Fruit fly (Drosophila melanogaster) whole organism, embryonic: Measurements from ENCODE around the gene lqfR.

ENCODE experiments used
- ATbp ChIP-seq: fragments of 200-800 bp; sonication (Bioruptor generic); optimal IDR thresholded peaks from 2 replicates; lab custom pipeline; 2017; ENCODE audit warnings: missing biosample characterization, mild to moderate bottlenecking, missing genetic modification characterization, missing genetic modification reagents
- Awh ChIP-seq: fragments of 200-800 bp; sonication (Bioruptor generic); IDR thresholded peaks from 2 replicates; pipeline ENCODE4, ENCODE4 v1.3.6; 2022; ENCODE audit warnings: missing biosample characterization, missing genetic modification characterization
- CG10366 ChIP-seq: fragments of 200-800 bp; sonication (Bioruptor generic); IDR thresholded peaks from 2 replicates; pipeline ENCODE4 v1.3.6; 2022; ENCODE audit warnings: missing biosample characterization, missing genetic modification characterization
- CG11398 ChIP-seq: fragments of 200-800 bp; sonication (Bioruptor generic); optimal IDR thresholded peaks from 2 replicates; lab custom pipeline; 2016; ENCODE audit warnings: missing biosample characterization, missing genetic modification characterization
- CG12659 ChIP-seq: fragments of 200-800 bp; sonication (Bioruptor generic); optimal IDR thresholded peaks from 3 replicates; lab custom pipeline; 2017; ENCODE audit warnings: mild to moderate bottlenecking, missing biosample characterization, missing genetic modification reagents, missing genetic modification characterization
- CG12769 ChIP-seq: fragments of 200-800 bp; sonication (Bioruptor generic); optimal IDR thresholded peaks from 2 replicates; lab custom pipeline; 2019; ENCODE audit warnings: missing biosample characterization, mild to moderate bottlenecking, missing genetic modification characterization, moderate library complexity
- CG16863 ChIP-seq: fragments of 200-800 bp; sonication (Bioruptor generic); optimal IDR thresholded peaks from 3 replicates; lab custom pipeline; 2016; ENCODE audit warnings: missing biosample characterization, missing genetic modification characterization
- CG3407 ChIP-seq: fragments of 200-800 bp; sonication (Bioruptor generic); optimal IDR thresholded peaks from 2 replicates; lab custom pipeline; 2018; ENCODE audit warnings: missing biosample characterization, mild to moderate bottlenecking, missing genetic modification characterization
- CG6854 ChIP-seq: fragments of 200-800 bp; sonication (Bioruptor generic); optimal IDR thresholded peaks from 3 replicates; lab custom pipeline; 2017; ENCODE audit warnings: missing biosample characterization, mild to moderate bottlenecking, missing genetic modification characterization
- CG7786 ChIP-seq: fragments of 200-800 bp; sonication (Bioruptor generic); optimal IDR thresholded peaks from 2 replicates; lab custom pipeline; 2016; ENCODE audit warnings: missing biosample characterization, missing genetic modification characterization
- CG7963 ChIP-seq: fragments of 200-800 bp; sonication (Bioruptor generic); IDR thresholded peaks from 3 replicates; pipeline ENCODE4 v1.3.6; 2022; ENCODE audit warnings: missing biosample characterization, missing genetic modification characterization; ENCODE audit not compliant: partially characterized antibody
- CG8765 ChIP-seq: fragments of 200-800 bp; sonication (Bioruptor generic); IDR thresholded peaks from 2 replicates; pipeline ENCODE4 v1.3.6; 2022; ENCODE audit warnings: missing biosample characterization, missing genetic modification characterization
- CG8944 ChIP-seq: fragments of 200-800 bp; sonication (Bioruptor generic); optimal IDR thresholded peaks from 3 replicates; lab custom pipeline; 2016; ENCODE audit warnings: missing biosample characterization, missing genetic modification characterization
- CG9817 ChIP-seq: fragments of 200-800 bp; sonication (Bioruptor generic); optimal IDR thresholded peaks from 2 replicates; lab custom pipeline; 2018; ENCODE audit warnings: missing biosample characterization, mild to moderate bottlenecking, missing genetic modification characterization, moderate library complexity
- Drgx ChIP-seq: fragments of 200-800 bp; sonication (Bioruptor generic); IDR thresholded peaks from 2 replicates; pipeline ENCODE4 v1.3.6; 2022; ENCODE audit warnings: missing biosample characterization, missing genetic modification characterization
- Elba2 ChIP-seq: fragments of 200-800 bp; sonication (Bioruptor generic); optimal IDR thresholded peaks from 3 replicates; lab custom pipeline; 2016; ENCODE audit warnings: missing biosample characterization, missing genetic modification characterization
- Fer2 ChIP-seq: fragments of 200-800 bp; sonication (Bioruptor generic); optimal IDR thresholded peaks from 2 replicates; lab custom pipeline; 2018; ENCODE audit warnings: missing biosample characterization, mild to moderate bottlenecking, missing genetic modification characterization, moderate library complexity
- Gsc ChIP-seq: fragments of 200-800 bp; sonication (Bioruptor generic); IDR thresholded peaks from 2 replicates; pipeline ENCODE4 v1.3.6; 2022; ENCODE audit warnings: missing biosample characterization, missing genetic modification characterization
- HmgD ChIP-seq: fragments of 200-800 bp; sonication (Bioruptor generic); optimal IDR thresholded peaks from 3 replicates; lab custom pipeline; 2016; ENCODE audit warnings: missing biosample characterization, missing genetic modification characterization
- Jarid2 ChIP-seq: fragments of 200-800 bp; sonication (Bioruptor generic); optimal IDR thresholded peaks from 3 replicates; lab custom pipeline; 2017; ENCODE audit warnings: mild to moderate bottlenecking, missing biosample characterization, missing genetic modification reagents, missing genetic modification characterization
- Kr ChIP-seq: fragments of 200-800 bp; sonication (Bioruptor generic); optimal IDR thresholded peaks from 2 replicates; lab custom pipeline; 2017; ENCODE audit warnings: missing biosample characterization, mild to moderate bottlenecking, missing genetic modification characterization
- Max ChIP-seq: fragments of 200-800 bp; sonication (Bioruptor generic); optimal IDR thresholded peaks from 2 replicates; lab custom pipeline; 2016; ENCODE audit warnings: missing biosample characterization, mild to moderate bottlenecking, missing genetic modification characterization
- NFAT ChIP-seq: fragments of 200-800 bp; sonication (Bioruptor generic); IDR thresholded peaks from 2 replicates; pipeline ENCODE4 v1.3.6; 2022; ENCODE audit warnings: missing biosample characterization, missing genetic modification characterization
- Neu2 ChIP-seq: fragments of 200-800 bp; sonication (Bioruptor generic); optimal IDR thresholded peaks from 3 replicates; lab custom pipeline; 2016; ENCODE audit warnings: missing biosample characterization, missing genetic modification characterization, borderline replicate concordance
- Sox102F ChIP-seq: fragments of 200-800 bp; sonication (Bioruptor generic); optimal IDR thresholded peaks from 2 replicates; lab custom pipeline; 2018; ENCODE audit warnings: missing biosample characterization, mild to moderate bottlenecking, missing genetic modification characterization, moderate library complexity
- Ssrp ChIP-seq: fragments of 200-800 bp; sonication (Bioruptor generic); optimal IDR thresholded peaks from 2 replicates; lab custom pipeline; 2018; ENCODE audit warnings: missing biosample characterization, mild to moderate bottlenecking, missing genetic modification characterization, moderate library complexity
- Taf1 ChIP-seq: fragments of 200-800 bp; sonication (Bioruptor generic); IDR thresholded peaks from 2 replicates; pipeline ENCODE4 v1.3.6; 2022; ENCODE audit warnings: missing biosample characterization, missing genetic modification characterization
- Usf ChIP-seq: fragments of 200-800 bp; sonication (Bioruptor generic); optimal IDR thresholded peaks from 2 replicates; lab custom pipeline; 2017; ENCODE audit warnings: missing genotype, missing biosample characterization, missing genetic modification characterization
- YL-1 ChIP-seq: fragments of 200-800 bp; sonication (Bioruptor generic); optimal IDR thresholded peaks from 3 replicates; lab custom pipeline; 2017; ENCODE audit warnings: missing biosample characterization, mild to moderate bottlenecking, missing genetic modification characterization
- ap ChIP-seq: fragments of 200-800 bp; sonication (Bioruptor generic); IDR thresholded peaks from 2 replicates; pipeline ENCODE4 v1.3.6; 2022; ENCODE audit warnings: missing biosample characterization, missing genetic modification characterization
- bcd ChIP-seq: fragments of 200-800 bp; sonication (Bioruptor generic); optimal IDR thresholded peaks from 2 replicates; lab custom pipeline; 2017; ENCODE audit warnings: missing biosample characterization, mild to moderate bottlenecking, missing genetic modification characterization
- dm ChIP-seq: fragments of 200-800 bp; sonication (Bioruptor generic); optimal IDR thresholded peaks from 3 replicates; lab custom pipeline; 2016; ENCODE audit warnings: missing biosample characterization, missing genetic modification characterization
- emc ChIP-seq: fragments of 200-800 bp; sonication (Bioruptor generic); optimal IDR thresholded peaks from 2 replicates; lab custom pipeline; 2016; ENCODE audit warnings: missing biosample characterization, missing genetic modification characterization
- ems ChIP-seq: fragments of 200-800 bp; sonication (Bioruptor generic); optimal IDR thresholded peaks from 3 replicates; lab custom pipeline; 2016; ENCODE audit warnings: missing biosample characterization, missing genetic modification characterization
- esg ChIP-seq: fragments of 200-800 bp; sonication (Bioruptor generic); conservative IDR thresholded peaks from 2 replicates; pipeline ENCODE4 v1.3.6; 2022; ENCODE audit warnings: missing biosample characterization, missing genetic modification characterization
- exex ChIP-seq: fragments of 200-800 bp; sonication (Bioruptor generic); optimal IDR thresholded peaks from 4 replicates; lab custom pipeline; 2018; ENCODE audit warnings: missing biosample characterization, mild to moderate bottlenecking, missing genetic modification characterization, moderate library complexity
- gce ChIP-seq: fragments of 200-800 bp; sonication (Bioruptor generic); IDR thresholded peaks from 3 replicates; pipeline ENCODE4 v1.3.6; 2022; ENCODE audit warnings: missing biosample characterization, missing genetic modification characterization
- her ChIP-seq: fragments of 200-800 bp; sonication (Bioruptor generic); optimal IDR thresholded peaks from 2 replicates; lab custom pipeline; 2016; ENCODE audit warnings: missing biosample characterization, missing genetic modification characterization
- hth ChIP-seq: fragments of >200 bp; optimal IDR thresholded peaks from 2 replicates; lab custom pipeline; 2017; ENCODE audit warnings: inconsistent platforms
- lola ChIP-seq, 3 experiments: fragments of >200 bp in 2 of 3; fragments of 200-800 bp in 1 of 3; sonication (Bioruptor generic) in 1 of 3; optimal IDR thresholded peaks; 2 replicates each; lab custom pipeline; 2017 to 2019; ENCODE audit warnings: missing biosample characterization in 3 of 3, missing genetic modification characterization in 3 of 3, mild to moderate bottlenecking in 1 of 3, moderate library complexity in 1 of 3
- luna ChIP-seq: fragments of 200-800 bp; sonication (Bioruptor generic); optimal IDR thresholded peaks from 2 replicates; lab custom pipeline; 2016; ENCODE audit warnings: missing biosample characterization, missing genetic modification characterization
- mirr ChIP-seq: fragments of 200-800 bp; sonication (Bioruptor generic); optimal IDR thresholded peaks from 3 replicates; lab custom pipeline; 2018; ENCODE audit warnings: missing biosample characterization, mild to moderate bottlenecking, missing genetic modification characterization
- p53 ChIP-seq: fragments of 200-800 bp; sonication (Bioruptor generic); optimal IDR thresholded peaks from 2 replicates; lab custom pipeline; 2016; ENCODE audit warnings: missing biosample characterization, missing genetic modification characterization
- pan ChIP-seq, 4 experiments: fragments of >200 bp in 3 of 4; fragments of 200-800 bp in 1 of 4; sonication (Bioruptor generic) in 1 of 4; optimal IDR thresholded peaks in 3 of 4; IDR thresholded peaks in 1 of 4; 2 replicates each; pipeline versions ENCODE4 v1.3.6 to Lab custom; 2017 to 2022; ENCODE audit warnings: missing biosample characterization in 2 of 4, missing genetic modification characterization in 2 of 4, mixed read lengths in 1 of 4
- psq ChIP-seq: fragments of 200-800 bp; sonication (Bioruptor generic); optimal IDR thresholded peaks from 2 replicates; lab custom pipeline; 2017; ENCODE audit warnings: missing biosample characterization, missing genetic modification characterization
- run ChIP-seq: fragments of 200-800 bp; sonication (Bioruptor generic); optimal IDR thresholded peaks from 3 replicates; lab custom pipeline; 2018; ENCODE audit warnings: missing biosample characterization, mild to moderate bottlenecking, missing genetic modification characterization
- ssp ChIP-seq: fragments of 200-800 bp; sonication (Bioruptor generic); IDR thresholded peaks from 2 replicates; pipeline ENCODE4 v1.3.6; 2022; ENCODE audit warnings: missing biosample characterization, missing genetic modification characterization
- stwl ChIP-seq: fragments of 200-800 bp; sonication (Bioruptor generic); optimal IDR thresholded peaks from 3 replicates; lab custom pipeline; 2018; ENCODE audit warnings: missing biosample characterization, mild to moderate bottlenecking, missing genetic modification characterization, moderate library complexity
- tap ChIP-seq: fragments of 200-800 bp; optimal IDR thresholded peaks from 3 replicates; lab custom pipeline; 2019; ENCODE audit warnings: missing biosample characterization, mild to moderate bottlenecking, missing genetic modification characterization, moderate library complexity
- trh ChIP-seq: fragments of 200-800 bp; sonication (Bioruptor generic); optimal IDR thresholded peaks from 2 replicates; lab custom pipeline; 2016; ENCODE audit warnings: missing biosample characterization, missing genetic modification characterization
- usp ChIP-seq: fragments of >200 bp; optimal IDR thresholded peaks from 2 replicates; lab custom pipeline; 2017; ENCODE audit warnings: missing biosample characterization, missing genetic modification characterization
- wek ChIP-seq: fragments of 200-800 bp; sonication (Bioruptor generic); optimal IDR thresholded peaks from 3 replicates; lab custom pipeline; 2018; ENCODE audit warnings: missing biosample characterization, mild to moderate bottlenecking, missing genetic modification characterization, moderate library complexity
- yki ChIP-seq: fragments of >200 bp; optimal IDR thresholded peaks from 3 replicates; lab custom pipeline; 2018

lqfR gene

DNA sequence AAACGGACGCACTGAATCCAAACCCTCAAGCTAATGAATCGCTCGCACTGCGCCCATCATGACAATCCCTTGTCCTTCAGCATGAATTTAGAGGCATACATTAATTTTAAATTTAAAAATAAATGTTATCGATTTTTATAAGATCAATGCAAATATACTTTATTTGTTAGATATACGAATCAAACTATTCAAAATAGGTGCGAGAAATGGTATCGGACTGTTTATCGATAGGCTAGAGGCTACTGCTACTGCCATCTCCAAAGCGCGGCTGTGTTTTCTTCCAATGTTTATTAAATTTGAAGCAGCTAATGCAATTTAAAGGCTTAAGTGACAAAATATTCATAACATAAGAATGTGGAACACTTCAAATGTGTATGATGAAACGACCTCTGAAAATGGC is 30.0 kb upstream of the lqfR start, which contains the start of gene CG43342 (continued):
- TF ChIP-seq ssp (GFP tag; lab: Robert Waterston, UW) (no peak), emc (GFP tag; lab: Kevin White, UChicago) (no peak), p53 (GFP tag; lab: Kevin White, UChicago) (no peak), Ssrp (no peak), esg (GFP tag; lab: Robert Waterston, UW) (no peak), Sox102F (no peak), HmgD (GFP tag; lab: Kevin White, UChicago) (no peak), yki (lab: Kevin White, UChicago) (no peak), Neu2 (GFP tag; lab: Kevin White, UChicago) (no peak), pan (optimal IDR thresholded peaks at IDR 0.05; lab: Kevin White, UChicago) (no peak), pan (GFP tag; optimal IDR thresholded peaks at IDR 0.05 in 1 of 2, IDR thresholded peaks at IDR 0.05 in 1 of 2) (no peak), mirr (GFP tag; lab: Kevin White, UChicago) (no peak), ATbp (GFP tag; lab: Kevin White, UChicago) (no peak), CG7786 (GFP tag; lab: Kevin White, UChicago) (no peak), Fer2 (tag; lab: Kevin White, UChicago) (no peak), CG6854 (GFP tag; lab: Kevin White, UChicago) (no peak), CG10366 (GFP tag; lab: Robert Waterston, UW) (no peak), Usf (GFP tag; lab: Kevin White, UChicago) (no peak), trh (GFP tag; lab: Kevin White, UChicago) (no peak), Gsc (no peak), stwl (tag; lab: Kevin White, UChicago) (peak; percentile 73), Awh (no peak), CG8944 (GFP tag; lab: Kevin White, UChicago) (no peak), Max (GFP tag; lab: Kevin White, UChicago) (no peak), ap (GFP tag; lab: Robert Waterston, UW) (no peak), run (tag; lab: Kevin White, UChicago) (no peak), bcd (GFP tag; lab: Kevin White, UChicago) (no peak), Kr (GFP tag; lab: Kevin White, UChicago) (no peak), her (GFP tag; lab: Kevin White, UChicago) (no peak), CG16863 (GFP tag; lab: Kevin White, UChicago) (no peak), psq (GFP tag; lab: Kevin White, UChicago) (no peak), Jarid2 (GFP tag; lab: Kevin White, UChicago) (no peak), CG3407 (GFP tag; lab: Kevin White, UChicago) (no peak), CG11398 (GFP tag; lab: Kevin White, UChicago) (no peak), YL-1 (GFP tag; lab: Kevin White, UChicago) (no peak), ems (GFP tag; lab: Kevin White, UChicago) (no peak), hth (lab: Kevin White, UChicago) (no peak), luna (GFP tag; lab: Kevin White, UChicago) (no peak), dm (GFP tag; lab: Kevin White, UChicago) (no peak), NFAT (GFP tag; lab: Robert Waterston, UW) (no peak), Taf1 (no peak), CG12659 (GFP tag; lab: Kevin White, UChicago) (no peak), tap (tag; lab: Kevin White, UChicago) (no peak), CG7963 (GFP tag; lab: Robert Waterston, UW) (peak; percentile 84), lola (GFP tag; optimal IDR thresholded peaks at IDR 0.05; lab: Kevin White, UChicago) (no peak), Drgx (GFP tag; lab: Robert Waterston, UW) (no peak), usp (no peak), CG9817 (tag; lab: Kevin White, UChicago) (no peak), wek (GFP tag; lab: Kevin White, UChicago) (no peak), CG12769 (tag; lab: Kevin White, UChicago) (no peak), gce (GFP tag; lab: Robert Waterston, UW) (no peak), exex (tag; lab: Kevin White, UChicago) (no peak), Elba2 (no peak), CG8765 (GFP tag; lab: Robert Waterston, UW) (no peak)
